Fruit fly (Drosophila melanogaster): ENCODE data around the gene CG14720.

DNA sequence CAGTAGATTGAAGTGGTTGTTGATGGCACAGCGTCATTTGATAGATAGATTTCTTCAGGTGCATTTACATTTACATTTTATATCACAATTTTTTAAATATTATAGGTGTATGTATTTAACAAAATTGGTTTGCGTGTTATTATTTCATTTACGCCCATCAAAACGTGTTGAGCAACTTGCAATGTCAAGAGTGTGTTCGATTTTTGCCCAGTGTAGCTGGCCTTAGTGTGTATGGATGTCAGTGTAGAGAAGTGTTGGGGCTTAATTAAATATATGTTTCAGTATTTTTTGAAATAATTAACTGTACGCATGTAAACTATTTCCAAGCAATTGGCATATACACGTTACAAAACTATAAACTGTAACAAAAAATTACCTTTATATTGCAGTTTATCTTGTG, 40.3 kb downstream of the CG14720 start:
- TF ChIP-seq CTCF (optimal IDR thresholded peaks at IDR 0.05), result no peak
- TF ChIP-seq CG8478 (optimal IDR thresholded peaks at IDR 0.05), result no peak
